Worm (Caenorhabditis elegans) whole organism, L4 larva: Measurements from ENCODE around the gene B0507.4.
A peak's percentile ranks its signal among the peaks of the same experiment; 100 is the strongest.

ENCODE experiments used
- F26F4.8 ChIP-seq: fragments of 200-800 bp; sonication (Bioruptor generic); conservative IDR thresholded peaks from 2 replicates; pipeline ENCODE4 v1.3.6; 2022; ENCODE audit warnings: missing genetic modification characterization, missing compliant biosample characterization
- F37D6.2 ChIP-seq: sonication (generic microtip); optimal IDR thresholded peaks from 2 replicates; lab custom pipeline; 2016; ENCODE audit warnings: mild to moderate bottlenecking, missing genetic modification characterization, missing compliant biosample characterization
- F49E8.2 ChIP-seq: sonication (generic microtip); optimal IDR thresholded peaks from 2 replicates; lab custom pipeline; 2016; ENCODE audit warnings: missing compliant biosample characterization, mild to moderate bottlenecking, missing genetic modification characterization, borderline replicate concordance
- R02D3.7 ChIP-seq: fragments of 150-350 bp; sonication (generic microtip); optimal IDR thresholded peaks from 3 replicates; lab custom pipeline; 2014; ENCODE audit warnings: missing biosample characterization, missing genetic modification characterization
- T20F7.1 ChIP-seq: fragments of 200-800 bp; sonication (Bioruptor generic); optimal IDR thresholded peaks from 2 replicates; lab custom pipeline; 2018; ENCODE audit warnings: mild to moderate bottlenecking, missing genetic modification characterization, missing compliant biosample characterization
- T26A8.4 ChIP-seq: fragments of 200-800 bp; sonication (Bioruptor generic); IDR thresholded peaks from 2 replicates; pipeline ENCODE4 v1.3.6; 2022; ENCODE audit warnings: missing genetic modification characterization, missing compliant biosample characterization
- Y105C5A.15 ChIP-seq: fragments of 200-800 bp; sonication (Bioruptor generic); IDR thresholded peaks from 2 replicates; pipeline ENCODE4 v1.3.6; 2022; ENCODE audit warnings: missing genetic modification characterization, missing compliant biosample characterization
- aly-2 ChIP-seq: sonication (generic microtip); optimal IDR thresholded peaks from 2 replicates; lab custom pipeline; 2018; ENCODE audit warnings: missing biosample characterization, missing genetic modification characterization
- arid-1 ChIP-seq: fragments of 200-800 bp; sonication (Bioruptor generic); conservative IDR thresholded peaks from 2 replicates; pipeline ENCODE4 v1.3.6; 2022; ENCODE audit warnings: missing genetic modification reagents, missing genetic modification characterization, missing compliant biosample characterization
- attf-4 ChIP-seq: sonication (generic microtip); optimal IDR thresholded peaks from 3 replicates; lab custom pipeline; 2017; ENCODE audit warnings: missing biosample characterization, missing genetic modification characterization
- ceh-28 ChIP-seq: fragments of 150-350 bp; optimal IDR thresholded peaks from 2 replicates; lab custom pipeline; 2014; ENCODE audit warnings: missing biosample characterization, missing genetic modification reagents, missing genetic modification characterization
- ceh-44 ChIP-seq: fragments of 200-800 bp; sonication (Bioruptor generic); IDR thresholded peaks from 2 replicates; pipeline ENCODE4 v1.3.6; 2022; ENCODE audit warnings: missing genetic modification reagents, missing genetic modification characterization, missing compliant biosample characterization
- ceh-82 ChIP-seq: sonication (generic microtip); optimal IDR thresholded peaks from 2 replicates; lab custom pipeline; 2017; ENCODE audit warnings: missing biosample characterization, missing genetic modification characterization
- ces-1 ChIP-seq: fragments of 150-350 bp; sonication (generic microtip); optimal IDR thresholded peaks from 4 replicates; lab custom pipeline; 2014; ENCODE audit warnings: missing biosample characterization, missing genetic modification reagents, missing genetic modification characterization
- daf-8 ChIP-seq: fragments of 200-800 bp; sonication (Bioruptor generic); IDR thresholded peaks from 2 replicates; pipeline ENCODE4 v1.3.6; 2022; ENCODE audit warnings: missing genetic modification characterization, missing compliant biosample characterization
- dmd-9 ChIP-seq: fragments of 200-800 bp; sonication (Bioruptor generic); IDR thresholded peaks from 2 replicates; pipeline ENCODE4 v1.3.6; 2022; ENCODE audit warnings: missing genetic modification reagents, missing genetic modification characterization, missing compliant biosample characterization
- egl-27 ChIP-seq: sonication (generic microtip); optimal IDR thresholded peaks from 3 replicates; lab custom pipeline; 2017; ENCODE audit warnings: missing biosample characterization, missing genetic modification reagents, missing genetic modification characterization
- fkh-10 ChIP-seq: fragments of 150-350 bp; optimal IDR thresholded peaks from 2 replicates; lab custom pipeline; 2014; ENCODE audit warnings: missing biosample characterization, missing genetic modification reagents, missing genetic modification characterization
- fos-1 ChIP-seq: fragments of 150-350 bp; optimal IDR thresholded peaks from 2 replicates; lab custom pipeline; 2014; ENCODE audit warnings: missing biosample characterization, missing genetic modification characterization
- hif-1 ChIP-seq, 2 experiments: sonication (generic microtip); optimal IDR thresholded peaks; 2 replicates each; lab custom pipeline; 2016 to 2017; ENCODE audit warnings: missing compliant biosample characterization in 2 of 2, missing genetic modification characterization in 2 of 2, missing genetic modification reagents in 2 of 2, missing genotype in 2 of 2, mild to moderate bottlenecking in 1 of 2
- hlh-11 ChIP-seq: fragments of 200-800 bp; sonication (Bioruptor generic); optimal IDR thresholded peaks from 2 replicates; lab custom pipeline; 2018; ENCODE audit warnings: mild to moderate bottlenecking, missing genetic modification characterization, missing compliant biosample characterization
- hmg-1.1 ChIP-seq: fragments of 200-800 bp; sonication (Bioruptor generic); IDR thresholded peaks from 2 replicates; pipeline ENCODE4 v1.3.6; 2022; ENCODE audit warnings: missing genetic modification reagents, missing genetic modification characterization, missing compliant biosample characterization
- lin-15B ChIP-seq: fragments of 150-350 bp; sonication (generic microtip); optimal IDR thresholded peaks from 3 replicates; lab custom pipeline; 2014; ENCODE audit warnings: missing biosample characterization, missing genetic modification characterization
- lin-38 ChIP-seq: fragments of 200-800 bp; sonication (Bioruptor generic); IDR thresholded peaks from 2 replicates; pipeline ENCODE4 v1.3.6; 2022; ENCODE audit warnings: missing genetic modification reagents, missing genetic modification characterization, missing compliant biosample characterization
- lsy-2 ChIP-seq, 2 experiments: fragments of 150-350 bp in 1 of 2; sonication (generic microtip) in 1 of 2; optimal IDR thresholded peaks; 2 replicates each; lab custom pipeline; 2014 to 2017; ENCODE audit warnings: missing biosample characterization in 2 of 2, missing genetic modification characterization in 2 of 2
- madf-9 ChIP-seq: fragments of 200-800 bp; sonication (Bioruptor generic); conservative IDR thresholded peaks from 2 replicates; pipeline ENCODE4 v1.3.6; 2022; ENCODE audit warnings: missing genetic modification reagents, missing genetic modification characterization, missing compliant biosample characterization
- mdt-29 ChIP-seq: fragments of 200-800 bp; sonication (Bioruptor generic); IDR thresholded peaks from 2 replicates; pipeline ENCODE4 v1.3.6; 2022; ENCODE audit warnings: missing genetic modification reagents, missing genetic modification characterization, missing compliant biosample characterization
- nhr-11 ChIP-seq: fragments of 150-350 bp; optimal IDR thresholded peaks from 2 replicates; lab custom pipeline; 2014; ENCODE audit warnings: missing biosample characterization, missing genetic modification characterization
- nhr-237 ChIP-seq: sonication (generic microtip); optimal IDR thresholded peaks from 2 replicates; lab custom pipeline; 2017; ENCODE audit warnings: missing biosample characterization, missing genetic modification characterization
- nhr-28 ChIP-seq: fragments of 150-350 bp; optimal IDR thresholded peaks from 2 replicates; lab custom pipeline; 2014; ENCODE audit warnings: missing biosample characterization, missing genetic modification characterization
- nhr-6 ChIP-seq: fragments of 150-350 bp; optimal IDR thresholded peaks from 2 replicates; lab custom pipeline; 2014; ENCODE audit warnings: missing biosample characterization, missing genetic modification characterization
- pha-4 ChIP-seq, 2 experiments: fragments of 150-350 bp in 1 of 2; fragments of 200-800 bp in 1 of 2; sonication (Bioruptor generic) in 1 of 2; IDR thresholded peaks in 1 of 2; optimal IDR thresholded peaks in 1 of 2; 2 replicates each; pipeline versions ENCODE4 v1.3.6 to Lab custom; 2014 to 2022; ENCODE audit warnings: missing genetic modification characterization in 2 of 2, missing genetic modification reagents in 2 of 2, missing biosample characterization in 1 of 2, missing compliant biosample characterization in 1 of 2
- set-16 ChIP-seq: fragments of 200-800 bp; sonication (Bioruptor generic); IDR thresholded peaks from 2 replicates; pipeline ENCODE4 v1.3.6; 2022; ENCODE audit warnings: missing genetic modification reagents, missing genetic modification characterization, missing compliant biosample characterization
- skn-1 ChIP-seq: fragments of 150-350 bp; optimal IDR thresholded peaks from 2 replicates; lab custom pipeline; 2014; ENCODE audit warnings: missing biosample characterization, missing genetic modification characterization
- tag-97 ChIP-seq: fragments of 200-800 bp; sonication (Bioruptor generic); IDR thresholded peaks from 2 replicates; pipeline ENCODE4 v1.3.6; 2022; ENCODE audit warnings: missing genetic modification characterization, missing compliant biosample characterization
- unc-130 ChIP-seq: sonication (generic microtip); optimal IDR thresholded peaks from 2 replicates; lab custom pipeline; 2016; ENCODE audit warnings: missing genetic modification reagents, missing genetic modification characterization, missing compliant biosample characterization
- unc-62 ChIP-seq, 3 experiments: fragments of 150-350 bp in 1 of 3; sonication (generic microtip); optimal IDR thresholded peaks in 2 of 3; peaks in 1 of 3; 1 replicate in 1 of 3; 2 replicates in 2 of 3; lab custom pipeline; 2014 to 2017; ENCODE audit warnings: missing biosample characterization in 3 of 3, missing genetic modification characterization in 3 of 3, missing genetic modification reagents in 3 of 3, missing genotype in 1 of 3
- vab-7 ChIP-seq: fragments of 200-800 bp; sonication (Bioruptor generic); IDR thresholded peaks from 2 replicates; pipeline ENCODE4 v1.3.6; 2022; ENCODE audit warnings: missing genetic modification reagents, missing genetic modification characterization, missing compliant biosample characterization

Gene B0507.4

ce11 chrV:8754670-8755069 is at the start of gene B0507.4:
Gene B0507.4 (plus strand): TSS chrV:8754970.
- TF ChIP-seq T26A8.4 (GFP tag; lab: Robert Waterston, UW) (no peak), ceh-28 (tag; lab: Kevin White, UChicago) (no peak), T20F7.1 (GFP tag; lab: Kevin White, UChicago) (no peak), egl-27 (tag; lab: Kevin White, UChicago) (no peak), nhr-11 (tag; lab: Kevin White, UChicago) (no peak), hif-1 (tag; optimal IDR thresholded peaks at IDR 0.05; lab: Kevin White, UChicago) (no peak), hlh-11 (no peak)

- TF ChIP-seq ceh-82 (no peak), F37D6.2 (tag; lab: Kevin White, UChicago) (no peak), lsy-2 (tag; optimal IDR thresholded peaks at IDR 0.05; lab: Kevin White, UChicago) (no peak), fkh-10 (GFP tag; lab: Kevin White, UChicago) (no peak), mdt-29 (GFP tag; lab: Robert Waterston, UW) (no peak), nhr-237 (no peak), unc-130 (GFP tag; lab: Kevin White, UChicago) (no peak), daf-8 (GFP tag; lab: Robert Waterston, UW) (no peak), hlh-11 (no peak), ceh-44 (GFP tag; lab: Robert Waterston, UW) (no peak), madf-9 (no peak), dmd-9 (no peak), Y105C5A.15 (GFP tag; lab: Robert Waterston, UW) (no peak), fos-1 (tag; lab: Kevin White, UChicago) (no peak), set-16 (GFP tag; lab: Robert Waterston, UW) (no peak)
- TF ChIP-seq, all 104 proteins: peak for 0
Measured at ce11 chrV:8711910-8712309, 42.9 kb upstream of the B0507.4 start, which contains the start of gene ZC178.2. Gene ZC178.2 (minus strand): TSS chrV:8712010.

ce11 chrV:8716175-8716574 is 38.6 kb upstream of the B0507.4 start, which contains the start of gene glr-5:
Gene glr-5 (plus strand): TSS chrV:8716495.
- TF ChIP-seq nhr-28 (tag; lab: Kevin White, UChicago) (no peak), lin-15B (tag; lab: Kevin White, UChicago) (no peak), R02D3.7 (tag; lab: Kevin White, UChicago) (no peak), vab-7 (GFP tag; lab: Robert Waterston, UW) (no peak), arid-1 (GFP tag; lab: Robert Waterston, UW) (no peak), aly-2 (no peak), skn-1 (tag; lab: Kevin White, UChicago) (no peak), hmg-1.1 (GFP tag; lab: Robert Waterston, UW) (no peak), nhr-6 (tag; lab: Kevin White, UChicago) (no peak), tag-97 (GFP tag; lab: Robert Waterston, UW) (no peak), ces-1 (GFP tag; lab: Kevin White, UChicago) (peak; percentile 84), fkh-10 (GFP tag; lab: Kevin White, UChicago) (peak; percentile 67)

- TF ChIP-seq attf-4 (tag; lab: Kevin White, UChicago): no peak
- TF ChIP-seq unc-62 (GFP tag; optimal IDR thresholded peaks at IDR 0.05 in 1 of 2; lab: Kevin White, UChicago): peak in 1 of 2 experiments; percentile 97
- TF ChIP-seq unc-62 (tag; optimal IDR thresholded peaks at IDR 0.05; lab: Kevin White, UChicago): no peak
- no peak for TF ChIP-seq F49E8.2
- TF ChIP-seq pha-4 (GFP tag; IDR thresholded peaks at IDR 0.05; lab: Robert Waterston, UW): no peak
- TF ChIP-seq pha-4 (tag; optimal IDR thresholded peaks at IDR 0.05; lab: Kevin White, UChicago): no peak
- TF ChIP-seq lin-38 (GFP tag; lab: Robert Waterston, UW): no peak
- TF ChIP-seq F26F4.8 (GFP tag; lab: Robert Waterston, UW): no peak
Measured at ce11 chrV:8718399-8718798, 36.4 kb upstream of the B0507.4 start.
